Fruit fly (Drosophila melanogaster): ENCODE data around the gene per.

The per gene

DNA sequence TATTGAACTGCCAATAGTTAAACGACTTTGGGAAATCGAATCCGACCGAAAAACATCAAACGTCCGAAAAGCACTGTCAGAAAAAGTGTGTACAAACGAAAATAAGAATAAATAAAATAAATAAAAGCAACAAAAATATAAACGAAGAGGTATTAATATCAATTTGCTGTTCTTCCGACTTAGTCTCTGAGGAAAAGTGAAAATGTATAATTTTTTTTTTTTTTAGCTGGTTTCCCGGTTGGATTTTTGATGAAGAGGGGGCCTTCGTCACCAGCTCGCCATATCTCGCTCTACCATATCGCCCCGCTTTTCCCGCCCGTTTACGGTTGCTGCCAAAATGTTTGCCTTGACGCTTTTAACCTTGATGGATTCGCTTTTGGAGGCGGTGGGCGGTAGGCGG lies 46.7 kb upstream of the per start (continued):
- peak; percentile 17 for TF ChIP-seq zfh2 (GFP tag; optimal IDR thresholded peaks at IDR 0.05)
- TF ChIP-seq Hr51 (GFP tag; optimal IDR thresholded peaks at IDR 0.05) = peak in 1 of 2 experiments; percentile 10
- peak; percentile 18 for TF ChIP-seq dmrt99B (tag; optimal IDR thresholded peaks at IDR 0.05)
- peak; percentile 4 for TF ChIP-seq CG7786 (GFP tag; optimal IDR thresholded peaks at IDR 0.05)
- no peak for TF ChIP-seq CG1647 (GFP tag; optimal IDR thresholded peaks at IDR 0.05)
- no peak for TF ChIP-seq Chrac-16 (GFP tag; optimal IDR thresholded peaks at IDR 0.05)
- TF ChIP-seq CG14014 (GFP tag; IDR thresholded peaks at IDR 0.05) = 0 out of 2 replicates have a peak, but pooled peaks have one; percentile 14
- TF ChIP-seq Dip2 (GFP tag; IDR thresholded peaks at IDR 0.05) = no peak
- peak; percentile 13 for TF ChIP-seq CG11504 (tag; optimal IDR thresholded peaks at IDR 0.05)
- no peak for TF ChIP-seq CG18619 (GFP tag; optimal IDR thresholded peaks at IDR 0.05)
- no peak for TF ChIP-seq fd96Cb (tag; optimal IDR thresholded peaks at IDR 0.05)
- no peak for TF ChIP-seq CG12391 (tag; optimal IDR thresholded peaks at IDR 0.05)
- TF ChIP-seq Xbp1 (GFP tag; optimal IDR thresholded peaks at IDR 0.05) = peak; percentile 8
- no peak for TF ChIP-seq dimm (GFP tag; IDR thresholded peaks at IDR 0.05)
- no peak for TF ChIP-seq gcm2 (GFP tag; optimal IDR thresholded peaks at IDR 0.05)
- no peak for TF ChIP-seq kni (GFP tag; optimal IDR thresholded peaks at IDR 0.05)
- TF ChIP-seq grau (tag; optimal IDR thresholded peaks at IDR 0.05) = peak; percentile 1
- no peak for TF ChIP-seq CG2116 (GFP tag; optimal IDR thresholded peaks at IDR 0.05)
- no peak for TF ChIP-seq CG18476 (GFP tag; optimal IDR thresholded peaks at IDR 0.05)
- peak; percentile 37; the same call in 1 of the 3 replicates for TF ChIP-seq tgo (GFP tag; IDR thresholded peaks at IDR 0.05)
- TF ChIP-seq CG2202 (tag; optimal IDR thresholded peaks at IDR 0.05) = no peak
- peak; percentile 58; the same call in 1 of the 2 replicates for TF ChIP-seq slbo (GFP tag; IDR thresholded peaks at IDR 0.05)
- TF ChIP-seq gcm (GFP tag; optimal IDR thresholded peaks at IDR 0.05) = no peak
- peak; percentile 52 for TF ChIP-seq row (GFP tag; IDR thresholded peaks at IDR 0.05)
- no peak for TF ChIP-seq pzg (GFP tag; optimal IDR thresholded peaks at IDR 0.05)
- no peak for TF ChIP-seq CG14860 (GFP tag; IDR thresholded peaks at IDR 0.05; ENCODE audit: partially characterized antibody)
- TF ChIP-seq sna (GFP tag; IDR thresholded peaks at IDR 0.05; ENCODE audit: partially characterized antibody) = no peak
- TF ChIP-seq CG11456 (GFP tag; IDR thresholded peaks at IDR 0.05) = 0 out of 3 replicates have a peak, but pooled peaks have one; percentile 33
- TF ChIP-seq Rx (GFP tag; IDR thresholded peaks at IDR 0.05) = no peak
- TF ChIP-seq B-H2 (GFP tag; optimal IDR thresholded peaks at IDR 0.05) = no peak
- TF ChIP-seq Fer3 (tag; optimal IDR thresholded peaks at IDR 0.05) = peak; percentile 2
- TF ChIP-seq schlank (tag; optimal IDR thresholded peaks at IDR 0.05) = no peak
- TF ChIP-seq CG12236 (GFP tag; optimal IDR thresholded peaks at IDR 0.05) = no peak
- no peak for TF ChIP-seq MBD-R2 (GFP tag; IDR thresholded peaks at IDR 0.05)
- no peak for TF ChIP-seq Vsx1 (GFP tag; optimal IDR thresholded peaks at IDR 0.05)
- no peak for TF ChIP-seq CG15601 (tag; optimal IDR thresholded peaks at IDR 0.05)
- no peak for TF ChIP-seq unc-4 (GFP tag; IDR thresholded peaks at IDR 0.05; ENCODE audit: partially characterized antibody)
- TF ChIP-seq CG10209 (GFP tag; optimal IDR thresholded peaks at IDR 0.05) = no peak
- TF ChIP-seq hkb (optimal IDR thresholded peaks at IDR 0.05) = no peak
- TF ChIP-seq hkb (GFP tag; IDR thresholded peaks at IDR 0.05) = peak; percentile 52
- TF ChIP-seq pan (optimal IDR thresholded peaks at IDR 0.05) = no peak
- TF ChIP-seq pan (GFP tag; optimal IDR thresholded peaks at IDR 0.05 in 1 of 2, IDR thresholded peaks at IDR 0.05 in 1 of 2) = peak in 1 of 2 experiments; percentile 28
- TF ChIP-seq Asciz (GFP tag; optimal IDR thresholded peaks at IDR 0.05) = no peak
- no peak for TF ChIP-seq bab2 (GFP tag; optimal IDR thresholded peaks at IDR 0.05)
- TF ChIP-seq CG11560 (tag; IDR thresholded peaks at IDR 0.05) = no peak
- no peak for TF ChIP-seq sr (GFP tag; IDR thresholded peaks at IDR 0.05)
- TF ChIP-seq CG10147 (GFP tag; optimal IDR thresholded peaks at IDR 0.05) = no peak
- TF ChIP-seq gem (tag; optimal IDR thresholded peaks at IDR 0.05) = peak; percentile 43
- 0 out of 3 replicates have a peak, but pooled peaks have one; percentile 11 for TF ChIP-seq CG2889 (GFP tag; IDR thresholded peaks at IDR 0.05)
- TF ChIP-seq Mes4 (GFP tag; optimal IDR thresholded peaks at IDR 0.05) = no peak
- no peak for TF ChIP-seq Trl (optimal IDR thresholded peaks at IDR 0.05)
- no peak for TF ChIP-seq Trl (GFP tag; optimal IDR thresholded peaks at IDR 0.05)

All from whole organism, embryonic.